Fruit fly (Drosophila melanogaster): ENCODE data around the gene orb2.

The orb2 gene

dm6 chr3L:8953199-8953956, 885 bp downstream of the orb2 start (continued):
- TF ChIP-seq dmrt11E (tag; optimal IDR thresholded peaks at IDR 0.05), result peak; percentile 41
- no peak for TF ChIP-seq CG7271 (tag; optimal IDR thresholded peaks at IDR 0.05)
- TF ChIP-seq CG17829 (tag; optimal IDR thresholded peaks at IDR 0.05), result peak; percentile 71
- peak; percentile 89 for TF ChIP-seq Hmr (GFP tag; optimal IDR thresholded peaks at IDR 0.05)
- TF ChIP-seq pros (GFP tag; optimal IDR thresholded peaks at IDR 0.05), result peak; percentile 77
- peak; percentile 57; the same call in 1 of the 2 replicates for TF ChIP-seq CG32767 (GFP tag; IDR thresholded peaks at IDR 0.05)
- peak; percentile 4 for TF ChIP-seq kah (GFP tag; optimal IDR thresholded peaks at IDR 0.05)
- peak; percentile 38 for TF ChIP-seq CG13894 (tag; optimal IDR thresholded peaks at IDR 0.05)
- TF ChIP-seq Max (GFP tag; optimal IDR thresholded peaks at IDR 0.05), result peak; percentile 54
- peak; percentile 34; the same call in 1 of the 2 replicates for TF ChIP-seq CG6689 (GFP tag; IDR thresholded peaks at IDR 0.05)
- TF ChIP-seq Fer1 (GFP tag; optimal IDR thresholded peaks at IDR 0.05), result peak; percentile 82
- TF ChIP-seq CG16813 (GFP tag; IDR thresholded peaks at IDR 0.05; ENCODE audit: partially characterized antibody), result peak; percentile 40; the same call in 2 of the 3 replicates
- TF ChIP-seq Eip74EF (GFP tag; optimal IDR thresholded peaks at IDR 0.05), result peak in 1 of 2 experiments; percentile 18
- no peak for TF ChIP-seq sna (GFP tag; IDR thresholded peaks at IDR 0.05; ENCODE audit: partially characterized antibody)
- TF ChIP-seq CG10209 (GFP tag; optimal IDR thresholded peaks at IDR 0.05), result peak; percentile 62
- peak; percentile 21 for TF ChIP-seq jing (GFP tag; optimal IDR thresholded peaks at IDR 0.05)
- TF ChIP-seq CG8290 (GFP tag; optimal IDR thresholded peaks at IDR 0.05), result no peak
- peak in 1 of 2 experiments; percentile 26 for TF ChIP-seq CG8290 (tag; optimal IDR thresholded peaks at IDR 0.05)
- TF ChIP-seq Dek (tag; optimal IDR thresholded peaks at IDR 0.05), result peak; percentile 74
- TF ChIP-seq CG17186 (GFP tag; optimal IDR thresholded peaks at IDR 0.05), result no peak
- TF ChIP-seq CG30020 (tag; optimal IDR thresholded peaks at IDR 0.05), result peak; percentile 8
- peak; percentile 34 for TF ChIP-seq CG16815 (GFP tag; optimal IDR thresholded peaks at IDR 0.05)
- TF ChIP-seq CG14860 (GFP tag; IDR thresholded peaks at IDR 0.05; ENCODE audit: partially characterized antibody), result peak; percentile 41; the same call in 2 of the 3 replicates
- TF ChIP-seq NC2α (GFP tag; optimal IDR thresholded peaks at IDR 0.05), result no peak
- TF ChIP-seq disco-r (GFP tag; optimal IDR thresholded peaks at IDR 0.05), result peak; percentile 57
- peak in 1 of 2 experiments; percentile 82 for TF ChIP-seq Hr51 (GFP tag; optimal IDR thresholded peaks at IDR 0.05)
- no peak for TF ChIP-seq tin (GFP tag; optimal IDR thresholded peaks at IDR 0.05)
- TF ChIP-seq slbo (GFP tag; IDR thresholded peaks at IDR 0.05), result peak; percentile 25
- peak; percentile 54 for TF ChIP-seq sqz (GFP tag; optimal IDR thresholded peaks at IDR 0.05)
- TF ChIP-seq unpg (GFP tag; optimal IDR thresholded peaks at IDR 0.05), result peak; percentile 72
- TF ChIP-seq CG11085 (GFP tag; IDR thresholded peaks at IDR 0.05), result 0 out of 2 replicates have a peak, but pooled peaks have one; percentile 19
- TF ChIP-seq CG34422 (GFP tag; IDR thresholded peaks at IDR 0.05), result no peak
- peak; percentile 30 for TF ChIP-seq shn (GFP tag; optimal IDR thresholded peaks at IDR 0.05)
- TF ChIP-seq CG34376 (GFP tag; optimal IDR thresholded peaks at IDR 0.05), result peak; percentile 78
- peak; percentile 44 for TF ChIP-seq HmgZ (tag; optimal IDR thresholded peaks at IDR 0.05)
- TF ChIP-seq CG1233 (GFP tag; optimal IDR thresholded peaks at IDR 0.05), result peak; percentile 49
- TF ChIP-seq h (optimal IDR thresholded peaks at IDR 0.05), result no peak
- TF ChIP-seq CG9876 (GFP tag; optimal IDR thresholded peaks at IDR 0.05), result no peak
- TF ChIP-seq chinmo (GFP tag; IDR thresholded peaks at IDR 0.05; ENCODE audit: partially characterized antibody), result 0 out of 4 replicates have a peak, but pooled peaks have one; percentile 34
- peak; percentile 30 for TF ChIP-seq CG13287 (GFP tag; IDR thresholded peaks at IDR 0.05; ENCODE audit: partially characterized antibody)
- no peak for TF ChIP-seq Trl (optimal IDR thresholded peaks at IDR 0.05)
- peak; percentile 22 for TF ChIP-seq Trl (GFP tag; optimal IDR thresholded peaks at IDR 0.05)
- no peak for TF ChIP-seq CG4730 (GFP tag; IDR thresholded peaks at IDR 0.05)
- peak in 1 of 3 experiments; percentile 36 for TF ChIP-seq Stat92E (GFP tag; optimal IDR thresholded peaks at IDR 0.05)
- peak; percentile 11 for TF ChIP-seq CG7987 (GFP tag; optimal IDR thresholded peaks at IDR 0.05)
- TF ChIP-seq Adf1 (GFP tag; IDR thresholded peaks at IDR 0.05), result no peak
- peak; percentile 5 for TF ChIP-seq CG17568 (GFP tag; optimal IDR thresholded peaks at IDR 0.05)
- TF ChIP-seq E2f2 (GFP tag; IDR thresholded peaks at IDR 0.05), result peak; percentile 32; the same call in 1 of the 2 replicates

All from whole organism, embryonic.